Worm (Caenorhabditis elegans) whole organism, midembryonic: ENCODE data around the gene math-38.
"Not testable (repeated sequence)": the region's sequence is repeated elsewhere in the genome, so short reads cannot be mapped to it uniquely, and the experiment has no call there.

Source experiments
- T22C8.4 ChIP-seq: fragments of 200-800 bp; sonication (Bioruptor generic); IDR thresholded peaks from 2 replicates; pipeline ENCODE4 v1.3.6; 2022; ENCODE audit warnings: missing genetic modification characterization, missing compliant biosample characterization
- cog-1 ChIP-seq: sonication (generic microtip); optimal IDR thresholded peaks from 2 replicates; lab custom pipeline; 2016; ENCODE audit warnings: missing genetic modification characterization, missing compliant biosample characterization
- flt-1 ChIP-seq: fragments of 200-800 bp; sonication (Bioruptor generic); IDR thresholded peaks from 2 replicates; pipeline ENCODE4 v1.3.6; 2022; ENCODE audit warnings: missing genetic modification characterization, missing compliant biosample characterization
- klf-2 ChIP-seq: fragments of 200-800 bp; sonication (Bioruptor generic); conservative IDR thresholded peaks from 2 replicates; pipeline ENCODE4 v1.3.6; 2022; ENCODE audit warnings: missing genetic modification reagents, missing genetic modification characterization, missing compliant biosample characterization
- med-1 ChIP-seq: sonication (generic microtip); optimal IDR thresholded peaks from 2 replicates; lab custom pipeline; 2017; ENCODE audit warnings: missing genetic modification characterization, mild to moderate bottlenecking, missing compliant biosample characterization, antibody characterized with exemption, missing genetic modification reagents; ENCODE audit not compliant: insufficient read depth
- ref-1 ChIP-seq: fragments of 200-800 bp; sonication (Bioruptor generic); conservative IDR thresholded peaks from 2 replicates; pipeline ENCODE4 v1.3.6; 2022; ENCODE audit warnings: missing genetic modification reagents, missing genetic modification characterization, missing compliant biosample characterization
- ztf-23 ChIP-seq: fragments of 200-800 bp; sonication (Bioruptor generic); IDR thresholded peaks from 2 replicates; pipeline ENCODE4 v1.3.6; 2022; ENCODE audit warnings: missing genetic modification reagents, missing genetic modification characterization, missing compliant biosample characterization
- ztf-29 ChIP-seq: fragments of 200-800 bp; sonication (Bioruptor generic); IDR thresholded peaks from 2 replicates; pipeline ENCODE4 v1.3.6; 2022; ENCODE audit warnings: missing genetic modification reagents, missing genetic modification characterization, missing compliant biosample characterization

ce11 chrII:1540628-1541027 lies 39.2 kb downstream of the math-38 start, which contains the start of gene poml-4:
- TF ChIP-seq flt-1 (GFP tag; lab: Robert Waterston, UW); ref-1 (GFP tag; lab: Robert Waterston, UW); med-1; cog-1 (tag; lab: Kevin White, UChicago); ztf-23 (GFP tag; lab: Robert Waterston, UW); klf-2; ztf-29 (GFP tag; lab: Robert Waterston, UW); T22C8.4 (GFP tag; lab: Robert Waterston, UW): not testable (repeated sequence)
